Fruit fly (Drosophila melanogaster) whole organism, prepupa: ENCODE measurements around the gene CG3224.

Experiments used
- Blimp-1 ChIP-seq: fragments of 200-800 bp; sonication (Bioruptor generic); optimal IDR thresholded peaks from 3 replicates; lab custom pipeline; 2017; ENCODE audit warnings: missing biosample characterization, missing genetic modification characterization, mild to moderate bottlenecking, moderate library complexity, missing genetic modification reagents
- CG10631 ChIP-seq: fragments of 200-800 bp; sonication (Bioruptor generic); optimal IDR thresholded peaks from 2 replicates; lab custom pipeline; 2016; ENCODE audit warnings: missing biosample characterization, missing genetic modification characterization
- CG10669 ChIP-seq: fragments of 200-800 bp; sonication (Bioruptor generic); optimal IDR thresholded peaks from 3 replicates; lab custom pipeline; 2018; ENCODE audit warnings: missing biosample characterization, mild to moderate bottlenecking, missing genetic modification characterization, moderate library complexity
- CG11294 ChIP-seq: fragments of 200-800 bp; sonication (Bioruptor generic); IDR thresholded peaks from 2 replicates; pipeline ENCODE4 v1.3.6; 2022; ENCODE audit warnings: missing biosample characterization, missing genetic modification characterization
- CG11762 ChIP-seq: fragments of 200-800 bp; sonication (Bioruptor generic); optimal IDR thresholded peaks from 3 replicates; lab custom pipeline; 2016; ENCODE audit warnings: missing biosample characterization, missing genetic modification characterization; ENCODE audit not compliant: insufficient read depth
- CG11902 ChIP-seq: fragments of 200-800 bp; sonication (Bioruptor generic); optimal IDR thresholded peaks from 3 replicates; lab custom pipeline; 2016; ENCODE audit warnings: missing biosample characterization, missing genetic modification characterization
- CG15336 ChIP-seq: fragments of 200-800 bp; sonication (Bioruptor generic); IDR thresholded peaks from 2 replicates; pipeline ENCODE4 v1.3.6; 2022; ENCODE audit warnings: missing biosample characterization, missing genetic modification characterization
- CG1621 ChIP-seq: fragments of 200-800 bp; sonication (Bioruptor generic); optimal IDR thresholded peaks from 3 replicates; lab custom pipeline; 2018; ENCODE audit warnings: missing biosample characterization, mild to moderate bottlenecking, missing genetic modification characterization
- CG16779 ChIP-seq: fragments of 200-800 bp; sonication (Bioruptor generic); optimal IDR thresholded peaks from 3 replicates; lab custom pipeline; 2017; ENCODE audit warnings: missing biosample characterization, mild to moderate bottlenecking, missing genetic modification characterization
- CG3032 ChIP-seq: fragments of 200-800 bp; optimal IDR thresholded peaks from 2 replicates; lab custom pipeline; 2019; ENCODE audit warnings: missing biosample characterization, mild to moderate bottlenecking, missing genetic modification characterization, moderate library complexity
- CG32006 ChIP-seq: fragments of 200-800 bp; sonication (Bioruptor generic); optimal IDR thresholded peaks from 3 replicates; lab custom pipeline; 2017; ENCODE audit warnings: missing biosample characterization, mild to moderate bottlenecking, missing genetic modification characterization
- CG3919 ChIP-seq: fragments of 200-800 bp; sonication (Bioruptor generic); optimal IDR thresholded peaks from 3 replicates; lab custom pipeline; 2016; ENCODE audit warnings: missing biosample characterization, missing genetic modification characterization
- CG4318 ChIP-seq: fragments of 200-800 bp; sonication (Bioruptor generic); optimal IDR thresholded peaks from 3 replicates; lab custom pipeline; 2017; ENCODE audit warnings: missing biosample characterization, mild to moderate bottlenecking, missing genetic modification characterization
- CG6163 ChIP-seq: fragments of 200-800 bp; sonication (Bioruptor generic); IDR thresholded peaks from 3 replicates; pipeline ENCODE4 v1.3.6; 2022; ENCODE audit warnings: missing biosample characterization, missing genetic modification characterization
- CG6276 ChIP-seq: fragments of 200-800 bp; sonication (Bioruptor generic); optimal IDR thresholded peaks from 2 replicates; lab custom pipeline; 2017; ENCODE audit warnings: missing biosample characterization, mild to moderate bottlenecking, missing genetic modification characterization
- CG6808 ChIP-seq: fragments of 200-800 bp; sonication (Bioruptor generic); optimal IDR thresholded peaks from 3 replicates; lab custom pipeline; 2017; ENCODE audit warnings: missing biosample characterization, missing genetic modification characterization, mild to moderate bottlenecking, moderate library complexity, missing genetic modification reagents
- CG6854 ChIP-seq: fragments of 200-800 bp; sonication (Bioruptor generic); optimal IDR thresholded peaks from 2 replicates; lab custom pipeline; 2017; ENCODE audit warnings: missing biosample characterization, mild to moderate bottlenecking, missing genetic modification characterization
- CG8119 ChIP-seq: fragments of 200-800 bp; sonication (Bioruptor generic); IDR thresholded peaks from 3 replicates; pipeline ENCODE4 v1.3.6; 2022; ENCODE audit warnings: missing biosample characterization, missing genetic modification characterization
- CG8319 ChIP-seq: fragments of 200-800 bp; sonication (Bioruptor generic); optimal IDR thresholded peaks from 3 replicates; lab custom pipeline; 2016; ENCODE audit warnings: missing biosample characterization, missing genetic modification characterization
- CG9139 ChIP-seq: fragments of 200-800 bp; sonication (Bioruptor generic); optimal IDR thresholded peaks from 3 replicates; lab custom pipeline; 2017; ENCODE audit warnings: missing biosample characterization, mild to moderate bottlenecking, missing genetic modification characterization
- Eip75B ChIP-seq: fragments of 200-800 bp; sonication (Bioruptor generic); optimal IDR thresholded peaks from 3 replicates; lab custom pipeline; 2016; ENCODE audit warnings: missing biosample characterization, missing genetic modification characterization
- Eip78C ChIP-seq: fragments of 200-800 bp; sonication (Bioruptor generic); peaks from one replicate; lab custom pipeline; 2016; ENCODE audit warnings: missing biosample characterization, missing genetic modification characterization
- Ets21C ChIP-seq: fragments of 200-800 bp; sonication (Bioruptor generic); optimal IDR thresholded peaks from 3 replicates; lab custom pipeline; 2016; ENCODE audit warnings: missing biosample characterization, missing genetic modification characterization
- Gug ChIP-seq: fragments of 200-800 bp; sonication (Bioruptor generic); IDR thresholded peaks from 2 replicates; pipeline ENCODE4 v1.3.6; 2022; ENCODE audit warnings: missing biosample characterization, missing genetic modification characterization
- Hr4 ChIP-seq: fragments of 200-800 bp; sonication (Bioruptor generic); optimal IDR thresholded peaks from 3 replicates; lab custom pipeline; 2016; ENCODE audit warnings: missing biosample characterization, missing genetic modification characterization
- Lpt ChIP-seq: fragments of 200-800 bp; sonication (Bioruptor generic); optimal IDR thresholded peaks from 3 replicates; lab custom pipeline; 2016; ENCODE audit warnings: missing biosample characterization, missing genetic modification characterization
- Met ChIP-seq: fragments of 200-800 bp; sonication (Bioruptor generic); optimal IDR thresholded peaks from 3 replicates; lab custom pipeline; 2016; ENCODE audit warnings: missing biosample characterization, missing genetic modification characterization
- OdsH ChIP-seq: fragments of 200-800 bp; sonication (Bioruptor generic); optimal IDR thresholded peaks from 3 replicates; lab custom pipeline; 2016; ENCODE audit warnings: missing biosample characterization, missing genetic modification characterization
- Smox ChIP-seq: fragments of 200-800 bp; sonication (Bioruptor generic); optimal IDR thresholded peaks from 3 replicates; lab custom pipeline; 2016; ENCODE audit warnings: missing biosample characterization, missing genetic modification characterization
- Sox14 ChIP-seq: fragments of 200-800 bp; sonication (Bioruptor generic); optimal IDR thresholded peaks from 3 replicates; lab custom pipeline; 2016; ENCODE audit warnings: missing biosample characterization, missing genetic modification characterization
- Sox15 ChIP-seq: fragments of 200-800 bp; sonication (Bioruptor generic); optimal IDR thresholded peaks from 3 replicates; lab custom pipeline; 2016; ENCODE audit warnings: missing biosample characterization, missing genetic modification characterization
- achi ChIP-seq: fragments of 200-800 bp; sonication (Bioruptor generic); optimal IDR thresholded peaks from 3 replicates; lab custom pipeline; 2016; ENCODE audit warnings: missing biosample characterization, missing genetic modification characterization
- acj6 ChIP-seq: fragments of 200-800 bp; sonication (Bioruptor generic); optimal IDR thresholded peaks from 3 replicates; lab custom pipeline; 2016; ENCODE audit warnings: missing biosample characterization, missing genetic modification characterization
- cyc ChIP-seq: fragments of 200-800 bp; sonication (Bioruptor generic); optimal IDR thresholded peaks from 3 replicates; lab custom pipeline; 2016; ENCODE audit warnings: missing biosample characterization, missing genetic modification characterization
- dac ChIP-seq: fragments of 200-800 bp; sonication (Bioruptor generic); optimal IDR thresholded peaks from 2 replicates; lab custom pipeline; 2017; ENCODE audit warnings: missing biosample characterization, mild to moderate bottlenecking, missing genetic modification characterization
- dsx ChIP-seq: fragments of 200-800 bp; optimal IDR thresholded peaks from 3 replicates; lab custom pipeline; 2019; ENCODE audit warnings: missing biosample characterization, mild to moderate bottlenecking, missing genetic modification characterization, moderate library complexity; ENCODE audit not compliant: poor library complexity, severe bottlenecking
- eg ChIP-seq: fragments of 200-800 bp; sonication (Bioruptor generic); IDR thresholded peaks from 3 replicates; pipeline ENCODE4 v1.3.6; 2022; ENCODE audit warnings: missing biosample characterization, missing genetic modification characterization
- fd59A ChIP-seq: fragments of 200-800 bp; sonication (Bioruptor generic); optimal IDR thresholded peaks from 2 replicates; lab custom pipeline; 2017; ENCODE audit warnings: missing biosample characterization, mild to moderate bottlenecking, missing genetic modification characterization, missing genetic modification reagents
- fd85E ChIP-seq: fragments of 200-800 bp; sonication (Bioruptor generic); optimal IDR thresholded peaks from 3 replicates; lab custom pipeline; 2016; ENCODE audit warnings: missing biosample characterization, missing genetic modification characterization
- lz ChIP-seq: fragments of 200-800 bp; sonication (Bioruptor generic); optimal IDR thresholded peaks from 3 replicates; lab custom pipeline; 2016; ENCODE audit warnings: missing biosample characterization, missing genetic modification characterization
- net ChIP-seq: fragments of 200-800 bp; sonication (Bioruptor generic); optimal IDR thresholded peaks from 3 replicates; lab custom pipeline; 2016; ENCODE audit warnings: missing biosample characterization, missing genetic modification characterization
- pdm3 ChIP-seq: fragments of 200-800 bp; sonication (Bioruptor generic); optimal IDR thresholded peaks from 3 replicates; lab custom pipeline; 2016; ENCODE audit warnings: missing biosample characterization, missing genetic modification characterization
- salr ChIP-seq, 2 experiments: fragments of 200-800 bp; sonication (Bioruptor generic); optimal IDR thresholded peaks; 3 replicates each; lab custom pipeline; 2016 to 2018; ENCODE audit warnings: missing biosample characterization in 2 of 2, missing genetic modification characterization in 2 of 2, mild to moderate bottlenecking in 1 of 2
- spab ChIP-seq: fragments of 200-800 bp; sonication (Bioruptor generic); optimal IDR thresholded peaks from 2 replicates; lab custom pipeline; 2017; ENCODE audit warnings: missing biosample characterization, mild to moderate bottlenecking, missing genetic modification characterization, missing genetic modification reagents
- svp ChIP-seq: fragments of 200-800 bp; sonication (Bioruptor generic); peaks from one replicate; lab custom pipeline; 2016; ENCODE audit warnings: missing biosample characterization, missing genetic modification characterization
- topi ChIP-seq: fragments of 200-800 bp; sonication (Bioruptor generic); optimal IDR thresholded peaks from 3 replicates; lab custom pipeline; 2016; ENCODE audit warnings: missing biosample characterization, missing genetic modification characterization
- vri ChIP-seq: fragments of 200-800 bp; sonication (Bioruptor generic); optimal IDR thresholded peaks from 3 replicates; lab custom pipeline; 2016; ENCODE audit warnings: missing biosample characterization, mild to moderate bottlenecking, missing genetic modification characterization

CG3224 gene

dm6 chrX:6624006-6624745, 37.1 kb downstream of the CG3224 start (continued):
- peak; percentile 56 for TF ChIP-seq CG32006
- TF ChIP-seq CG8119: peak; percentile 57; the same call in 2 of the 3 replicates
- TF ChIP-seq CG10669 (GFP tag; lab: Kevin White, UChicago): peak; percentile 44
- TF ChIP-seq CG11762 (GFP tag; lab: Kevin White, UChicago): no peak
- TF ChIP-seq svp (GFP tag; lab: Kevin White, UChicago): peak; percentile 87
- TF ChIP-seq cyc: peak; percentile 46
- TF ChIP-seq Sox15 (GFP tag; lab: Kevin White, UChicago): peak; percentile 1
- TF ChIP-seq spab (GFP tag; lab: Kevin White, UChicago): peak; percentile 22
- no peak for TF ChIP-seq CG8319 (GFP tag; lab: Kevin White, UChicago)
- TF ChIP-seq CG3919 (GFP tag; lab: Kevin White, UChicago): peak; percentile 72
- TF ChIP-seq acj6 (GFP tag; lab: Kevin White, UChicago): peak; percentile 70
- TF ChIP-seq achi: peak; percentile 68
- no peak for TF ChIP-seq CG6854 (GFP tag; lab: Kevin White, UChicago)
- TF ChIP-seq CG15336 (GFP tag; lab: Robert Waterston, UW): peak; percentile 68

dm6 chrX:6621566-6622006, 39.7 kb downstream of the CG3224 start:
- TF ChIP-seq topi (peak; percentile 22), OdsH (GFP tag; lab: Kevin White, UChicago) (peak; percentile 47), spab (GFP tag; lab: Kevin White, UChicago) (peak; percentile 62), CG11762 (GFP tag; lab: Kevin White, UChicago) (peak; percentile 29), CG4318 (peak; percentile 21), svp (GFP tag; lab: Kevin White, UChicago) (no peak), fd59A (peak; percentile 65), dsx (GFP tag; lab: Kevin White, UChicago) (peak; percentile 76), achi (peak; percentile 57), CG6854 (GFP tag; lab: Kevin White, UChicago) (no peak), CG3919 (GFP tag; lab: Kevin White, UChicago) (peak; percentile 65), acj6 (GFP tag; lab: Kevin White, UChicago) (peak; percentile 40), CG6163 (peak; percentile 78), Met (GFP tag; lab: Kevin White, UChicago) (no peak), eg (peak; percentile 69), CG10669 (GFP tag; lab: Kevin White, UChicago) (peak; percentile 75), Eip78C (GFP tag; lab: Kevin White, UChicago) (peak; percentile 86), pdm3 (GFP tag; lab: Kevin White, UChicago) (peak; percentile 48), Smox (GFP tag; lab: Kevin White, UChicago) (no peak), cyc (no peak), Blimp-1 (GFP tag; lab: Kevin White, UChicago) (no peak), Eip75B (GFP tag; lab: Kevin White, UChicago) (peak; percentile 74), CG10631 (peak; percentile 72), Hr4 (GFP tag; lab: Kevin White, UChicago) (peak; percentile 26), CG9139 (GFP tag; lab: Kevin White, UChicago) (peak; percentile 54), CG3032 (tag; lab: Kevin White, UChicago) (peak; percentile 77), vri (GFP tag; lab: Kevin White, UChicago) (no peak), net (GFP tag; lab: Kevin White, UChicago) (peak; percentile 17), CG1621 (tag; lab: Kevin White, UChicago) (peak; percentile 59), Sox14 (peak; percentile 38), Ets21C (GFP tag; lab: Kevin White, UChicago) (no peak), CG15336 (GFP tag; lab: Robert Waterston, UW) (peak; percentile 60), Gug (GFP tag; lab: Robert Waterston, UW) (peak; percentile 76), CG6808 (GFP tag; lab: Kevin White, UChicago) (peak; percentile 77), CG6276 (GFP tag; lab: Kevin White, UChicago) (peak; percentile 15), CG11902 (GFP tag; lab: Kevin White, UChicago) (no peak), salr (GFP tag; optimal IDR thresholded peaks at IDR 0.05; lab: Kevin White, UChicago) (peak; percentile 51 to 62), CG11294 (GFP tag; lab: Robert Waterston, UW) (peak; percentile 32; the same call in 1 of the 2 replicates), fd85E (no peak), dac (GFP tag; lab: Kevin White, UChicago) (no peak), lz (GFP tag; lab: Kevin White, UChicago) (no peak), Lpt (peak; percentile 38), CG16779 (tag; lab: Kevin White, UChicago) (peak; percentile 15), CG32006 (peak; percentile 62)
